Worm (Caenorhabditis elegans): ENCODE results near the gene crls-1.

The crls-1 gene

DNA sequence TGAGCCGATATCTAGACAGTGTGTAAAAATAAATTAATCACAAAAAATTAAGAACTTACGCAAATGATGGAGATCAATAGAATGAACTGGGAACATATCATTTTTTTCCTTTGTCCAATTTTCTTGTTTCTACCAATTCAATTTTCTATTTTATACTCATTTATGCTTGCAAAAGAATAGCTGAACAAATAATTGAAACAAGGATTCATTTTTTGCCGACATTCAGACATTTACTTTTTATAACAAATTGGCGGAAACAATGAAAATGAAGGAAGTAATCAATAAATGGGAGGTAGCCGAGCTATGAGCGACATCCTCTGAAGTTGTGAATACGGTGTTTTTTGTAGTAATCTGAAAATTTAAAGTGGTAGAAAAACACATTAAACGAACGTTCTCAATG is 7.2 kb upstream of the crls-1 start, which contains the start of gene idpp-13:
idpp-13 (minus strand) TSS at position 101 of the 400 bp plus-strand sequence.
- TF ChIP-seq F13C5.2 (tag; optimal IDR thresholded peaks at IDR 0.05) (no peak), scrt-1 (GFP tag; IDR thresholded peaks at IDR 0.05) (no peak), tra-4 (tag; optimal IDR thresholded peaks at IDR 0.05) (no peak), tbx-11 (GFP tag; IDR thresholded peaks at IDR 0.05) (no peak), hmbx-1 (tag; optimal IDR thresholded peaks at IDR 0.05) (no peak), hmg-4 (GFP tag; optimal IDR thresholded peaks at IDR 0.05) (no peak), hnd-1 (tag; optimal IDR thresholded peaks at IDR 0.05) (no peak), ama-1 (optimal IDR thresholded peaks at IDR 0.05) (no peak), aly-1 (tag; optimal IDR thresholded peaks at IDR 0.05) (no peak), sea-1 (GFP tag; conservative IDR thresholded peaks at IDR 0.05) (no peak), ets-7 (tag; optimal IDR thresholded peaks at IDR 0.05) (no peak), ceh-36 (tag; optimal IDR thresholded peaks at IDR 0.05) (no peak), tbx-37 (GFP tag; conservative IDR thresholded peaks at IDR 0.05) (no peak), pes-1 (GFP tag; IDR thresholded peaks at IDR 0.05) (no peak), ceh-13 (GFP tag; optimal IDR thresholded peaks at IDR 0.05) (no peak), B0310.2 (tag; optimal IDR thresholded peaks at IDR 0.05) (no peak), flt-1 (GFP tag; IDR thresholded peaks at IDR 0.05) (no peak)

DNA sequence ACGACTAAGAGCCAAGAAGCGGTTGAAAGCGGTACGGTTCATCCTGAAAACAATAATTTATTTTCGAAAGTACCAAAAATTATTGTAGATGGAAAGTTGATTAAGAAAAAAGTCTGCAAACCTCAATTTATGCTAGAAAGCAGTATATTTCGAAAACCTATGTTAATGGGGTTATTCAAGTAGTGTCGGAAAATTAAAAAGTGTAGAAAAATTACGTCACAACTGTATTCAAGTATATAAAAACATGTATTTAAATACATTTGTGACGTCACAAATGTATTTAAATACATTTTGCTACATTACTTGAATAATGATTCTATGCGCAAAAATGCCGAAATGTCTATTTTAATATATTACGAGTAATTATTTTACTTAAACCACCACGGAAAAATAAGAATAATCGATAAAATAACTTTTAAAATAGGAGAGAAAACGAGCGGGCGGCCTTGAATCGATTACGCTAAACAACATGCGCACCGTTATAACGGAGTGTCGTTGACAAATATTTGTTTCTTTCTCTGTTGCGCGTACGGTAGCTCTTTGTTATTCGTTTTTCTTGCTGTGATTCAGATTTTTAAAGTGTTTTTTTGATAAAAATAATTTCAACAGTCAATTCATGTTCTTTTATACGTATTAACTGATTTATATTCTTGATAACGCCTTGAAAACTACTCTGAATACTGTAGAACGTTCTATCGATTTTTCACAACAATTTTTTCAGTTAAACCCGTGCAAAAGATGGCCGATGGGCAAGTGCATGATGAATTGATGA is 1.0 kb upstream of the crls-1 start, which contains the start of the genes F23H11.5 and bra-2:
F23H11.5 (minus strand) TSS at position 51 of the 772 bp plus-strand sequence.
bra-2 (plus strand) TSS at position 722 of the 772 bp plus-strand sequence.
- no peak for TF ChIP-seq F13C5.2 (tag; optimal IDR thresholded peaks at IDR 0.05)
- TF ChIP-seq tbx-37 (GFP tag; conservative IDR thresholded peaks at IDR 0.05): no peak
- TF ChIP-seq ceh-36 (tag; optimal IDR thresholded peaks at IDR 0.05): no peak
- no peak for TF ChIP-seq ceh-13 (GFP tag; optimal IDR thresholded peaks at IDR 0.05)
- no peak for TF ChIP-seq ets-7 (tag; optimal IDR thresholded peaks at IDR 0.05)
- TF ChIP-seq hmg-4 (GFP tag; optimal IDR thresholded peaks at IDR 0.05): no peak
- no peak for TF ChIP-seq hmbx-1 (tag; optimal IDR thresholded peaks at IDR 0.05)
- no peak for TF ChIP-seq scrt-1 (GFP tag; IDR thresholded peaks at IDR 0.05)
- no peak for TF ChIP-seq sea-1 (GFP tag; conservative IDR thresholded peaks at IDR 0.05)
- no peak for TF ChIP-seq aly-1 (tag; optimal IDR thresholded peaks at IDR 0.05)

DNA sequence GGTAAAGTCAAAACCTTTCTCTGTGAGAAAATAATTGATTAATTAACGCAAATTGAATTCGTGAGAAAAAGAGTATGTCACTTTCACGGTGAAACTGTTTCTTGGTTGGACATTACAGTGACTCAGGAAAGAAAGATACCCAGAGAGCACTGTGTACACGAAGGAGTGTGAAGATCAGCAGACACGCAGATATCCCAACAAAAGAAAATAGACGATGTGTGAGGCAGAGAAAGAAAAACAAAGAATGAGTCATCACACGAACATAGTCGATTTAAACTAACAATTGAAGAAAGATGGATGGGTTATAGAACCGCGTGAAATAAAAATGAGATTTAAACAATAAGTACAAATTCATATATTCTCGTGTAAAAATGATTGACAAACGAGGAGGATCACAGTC is 1.7 kb downstream of the crls-1 start:
- TF ChIP-seq ets-7 (tag; optimal IDR thresholded peaks at IDR 0.05): no peak
- TF ChIP-seq aly-1 (tag; optimal IDR thresholded peaks at IDR 0.05): no peak
- TF ChIP-seq ceh-13 (GFP tag; optimal IDR thresholded peaks at IDR 0.05): no peak
- no peak for TF ChIP-seq ama-1 (optimal IDR thresholded peaks at IDR 0.05)
- no peak for TF ChIP-seq sea-1 (GFP tag; conservative IDR thresholded peaks at IDR 0.05)
- TF ChIP-seq hmbx-1 (tag; optimal IDR thresholded peaks at IDR 0.05): no peak
- no peak for TF ChIP-seq B0310.2 (tag; optimal IDR thresholded peaks at IDR 0.05)
- no peak for TF ChIP-seq flt-1 (GFP tag; IDR thresholded peaks at IDR 0.05)
- TF ChIP-seq hmg-4 (GFP tag; optimal IDR thresholded peaks at IDR 0.05): no peak
- TF ChIP-seq tbx-11 (GFP tag; IDR thresholded peaks at IDR 0.05): no peak
- TF ChIP-seq F13C5.2 (tag; optimal IDR thresholded peaks at IDR 0.05): no peak
- TF ChIP-seq scrt-1 (GFP tag; IDR thresholded peaks at IDR 0.05): no peak
- TF ChIP-seq ceh-36 (tag; optimal IDR thresholded peaks at IDR 0.05): no peak
- TF ChIP-seq tbx-37 (GFP tag; conservative IDR thresholded peaks at IDR 0.05): no peak
- TF ChIP-seq pes-1 (GFP tag; IDR thresholded peaks at IDR 0.05): no peak
- no peak for TF ChIP-seq hnd-1 (tag; optimal IDR thresholded peaks at IDR 0.05)
- no peak for TF ChIP-seq tra-4 (tag; optimal IDR thresholded peaks at IDR 0.05)

DNA sequence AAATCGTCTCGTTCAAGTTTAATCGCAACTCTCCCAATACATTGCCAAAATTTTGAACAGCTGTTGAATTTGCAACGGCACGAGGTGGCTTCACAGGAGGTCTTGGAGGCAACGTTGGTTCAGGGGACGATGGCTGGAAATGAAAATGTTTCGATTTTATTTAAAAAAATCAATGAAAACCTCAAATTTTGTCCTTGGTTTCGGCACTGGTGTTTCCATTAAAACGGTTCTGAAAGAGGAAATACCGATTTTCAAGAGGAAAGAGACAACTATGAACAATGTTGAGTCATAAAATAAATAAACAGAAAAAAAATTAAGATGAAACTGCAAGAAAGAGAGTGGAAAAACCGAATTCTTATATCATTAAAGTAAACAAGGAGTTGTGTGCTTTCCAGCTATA is 2.4 kb downstream of the crls-1 start, which contains the start of gene F23H11.4:
F23H11.4 (minus strand) TSS at position 229 of the 400 bp plus-strand sequence.
- no peak for TF ChIP-seq ets-7 (tag; optimal IDR thresholded peaks at IDR 0.05)
- TF ChIP-seq ceh-13 (GFP tag; optimal IDR thresholded peaks at IDR 0.05): no peak
- TF ChIP-seq flt-1 (GFP tag; IDR thresholded peaks at IDR 0.05): no peak
- no peak for TF ChIP-seq aly-1 (tag; optimal IDR thresholded peaks at IDR 0.05)
- no peak for TF ChIP-seq tra-4 (tag; optimal IDR thresholded peaks at IDR 0.05)
- TF ChIP-seq tbx-11 (GFP tag; IDR thresholded peaks at IDR 0.05): no peak
- TF ChIP-seq tbx-37 (GFP tag; conservative IDR thresholded peaks at IDR 0.05): no peak
- no peak for TF ChIP-seq scrt-1 (GFP tag; IDR thresholded peaks at IDR 0.05)

DNA sequence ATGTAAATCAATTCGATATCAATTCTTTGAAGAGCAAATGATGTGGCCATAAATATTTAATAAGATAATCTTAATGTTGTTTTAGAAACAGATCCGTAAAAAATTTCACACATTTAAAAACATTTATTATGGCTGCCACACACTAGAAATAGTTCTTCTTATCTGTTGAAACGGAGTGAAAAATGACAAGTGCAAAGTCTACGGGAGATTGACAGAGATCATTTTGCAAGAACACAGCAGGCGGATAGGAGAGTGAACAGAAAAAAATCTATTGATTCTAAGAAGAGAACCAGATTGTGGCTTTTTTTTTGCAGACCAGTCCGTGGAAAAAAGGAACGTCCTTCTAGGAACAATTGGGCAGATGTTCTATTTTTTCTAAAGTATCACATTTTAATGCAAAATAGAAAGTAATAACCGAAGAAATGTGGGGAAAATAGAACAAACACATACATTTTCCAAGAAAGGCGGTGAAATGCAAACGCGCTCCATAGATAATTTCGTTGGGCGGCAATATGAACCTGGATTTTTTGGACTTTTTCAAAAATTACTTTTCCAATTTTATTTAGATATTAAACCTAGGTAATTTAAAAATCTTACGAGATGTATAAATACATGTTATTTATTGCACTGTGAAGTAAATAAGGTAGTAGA is 8.0 kb downstream of the crls-1 start:
- TF ChIP-seq B0310.2 (tag; optimal IDR thresholded peaks at IDR 0.05) (no peak), ceh-13 (GFP tag; optimal IDR thresholded peaks at IDR 0.05) (no peak), tra-4 (tag; optimal IDR thresholded peaks at IDR 0.05) (no peak), ceh-36 (tag; optimal IDR thresholded peaks at IDR 0.05) (no peak), aly-1 (tag; optimal IDR thresholded peaks at IDR 0.05) (no peak), scrt-1 (GFP tag; IDR thresholded peaks at IDR 0.05) (no peak), hmbx-1 (tag; optimal IDR thresholded peaks at IDR 0.05) (no peak), ama-1 (optimal IDR thresholded peaks at IDR 0.05) (no peak), tbx-11 (GFP tag; IDR thresholded peaks at IDR 0.05) (no peak), hmg-4 (GFP tag; optimal IDR thresholded peaks at IDR 0.05) (no peak), tbx-37 (GFP tag; conservative IDR thresholded peaks at IDR 0.05) (no peak), sea-1 (GFP tag; conservative IDR thresholded peaks at IDR 0.05) (no peak), flt-1 (GFP tag; IDR thresholded peaks at IDR 0.05) (no peak)

DNA sequence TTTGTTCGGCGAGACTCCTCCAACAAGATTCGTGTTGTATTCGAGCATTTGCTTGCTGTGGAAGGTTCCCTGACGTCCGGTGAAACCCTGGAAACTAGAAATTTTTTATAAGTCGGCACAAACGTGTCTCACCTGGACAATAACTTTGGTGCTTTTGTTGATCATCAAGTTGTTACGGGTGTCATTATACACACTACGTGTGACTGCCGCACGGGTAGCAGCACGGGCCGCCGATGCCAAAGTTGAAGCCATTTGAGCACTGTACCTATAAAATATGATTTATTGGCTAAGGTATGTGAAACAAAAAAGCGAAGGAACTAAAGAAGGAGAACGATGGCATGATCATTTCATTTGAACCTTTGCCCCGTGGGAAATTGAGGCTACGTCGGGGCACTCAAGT is 8.6 kb downstream of the crls-1 start, which contains the start of gene sucl-2:
sucl-2 (minus strand) TSS at position 265 of the 400 bp plus-strand sequence.
- no peak for TF ChIP-seq sea-1 (GFP tag; conservative IDR thresholded peaks at IDR 0.05)
- no peak for TF ChIP-seq ets-7 (tag; optimal IDR thresholded peaks at IDR 0.05)
- no peak for TF ChIP-seq tbx-37 (GFP tag; conservative IDR thresholded peaks at IDR 0.05)
- no peak for TF ChIP-seq pes-1 (GFP tag; IDR thresholded peaks at IDR 0.05)
- no peak for TF ChIP-seq ceh-36 (tag; optimal IDR thresholded peaks at IDR 0.05)
- TF ChIP-seq flt-1 (GFP tag; IDR thresholded peaks at IDR 0.05): no peak
- no peak for TF ChIP-seq ceh-13 (GFP tag; optimal IDR thresholded peaks at IDR 0.05)
- no peak for TF ChIP-seq hmbx-1 (tag; optimal IDR thresholded peaks at IDR 0.05)
- TF ChIP-seq B0310.2 (tag; optimal IDR thresholded peaks at IDR 0.05): no peak
- no peak for TF ChIP-seq F13C5.2 (tag; optimal IDR thresholded peaks at IDR 0.05)
- no peak for TF ChIP-seq tra-4 (tag; optimal IDR thresholded peaks at IDR 0.05)
- TF ChIP-seq hmg-4 (GFP tag; optimal IDR thresholded peaks at IDR 0.05): no peak
- no peak for TF ChIP-seq tbx-11 (GFP tag; IDR thresholded peaks at IDR 0.05)
